Worm (Caenorhabditis elegans) whole organism, midembryonic: ENCODE measurements around the gene W09G12.7.

Experiments used
- T22C8.4 ChIP-seq: fragments of 200-800 bp; sonication (Bioruptor generic); IDR thresholded peaks from 2 replicates; pipeline ENCODE4 v1.3.6; 2022; ENCODE audit warnings: missing genetic modification characterization, missing compliant biosample characterization
- cog-1 ChIP-seq: sonication (generic microtip); optimal IDR thresholded peaks from 2 replicates; lab custom pipeline; 2016; ENCODE audit warnings: missing genetic modification characterization, missing compliant biosample characterization
- flt-1 ChIP-seq: fragments of 200-800 bp; sonication (Bioruptor generic); IDR thresholded peaks from 2 replicates; pipeline ENCODE4 v1.3.6; 2022; ENCODE audit warnings: missing genetic modification characterization, missing compliant biosample characterization
- med-1 ChIP-seq: sonication (generic microtip); optimal IDR thresholded peaks from 2 replicates; lab custom pipeline; 2017; ENCODE audit warnings: missing genetic modification characterization, mild to moderate bottlenecking, missing compliant biosample characterization, antibody characterized with exemption, missing genetic modification reagents; ENCODE audit not compliant: insufficient read depth
- ref-1 ChIP-seq: fragments of 200-800 bp; sonication (Bioruptor generic); conservative IDR thresholded peaks from 2 replicates; pipeline ENCODE4 v1.3.6; 2022; ENCODE audit warnings: missing genetic modification reagents, missing genetic modification characterization, missing compliant biosample characterization
- ztf-29 ChIP-seq: fragments of 200-800 bp; sonication (Bioruptor generic); IDR thresholded peaks from 2 replicates; pipeline ENCODE4 v1.3.6; 2022; ENCODE audit warnings: missing genetic modification reagents, missing genetic modification characterization, missing compliant biosample characterization

DNA sequence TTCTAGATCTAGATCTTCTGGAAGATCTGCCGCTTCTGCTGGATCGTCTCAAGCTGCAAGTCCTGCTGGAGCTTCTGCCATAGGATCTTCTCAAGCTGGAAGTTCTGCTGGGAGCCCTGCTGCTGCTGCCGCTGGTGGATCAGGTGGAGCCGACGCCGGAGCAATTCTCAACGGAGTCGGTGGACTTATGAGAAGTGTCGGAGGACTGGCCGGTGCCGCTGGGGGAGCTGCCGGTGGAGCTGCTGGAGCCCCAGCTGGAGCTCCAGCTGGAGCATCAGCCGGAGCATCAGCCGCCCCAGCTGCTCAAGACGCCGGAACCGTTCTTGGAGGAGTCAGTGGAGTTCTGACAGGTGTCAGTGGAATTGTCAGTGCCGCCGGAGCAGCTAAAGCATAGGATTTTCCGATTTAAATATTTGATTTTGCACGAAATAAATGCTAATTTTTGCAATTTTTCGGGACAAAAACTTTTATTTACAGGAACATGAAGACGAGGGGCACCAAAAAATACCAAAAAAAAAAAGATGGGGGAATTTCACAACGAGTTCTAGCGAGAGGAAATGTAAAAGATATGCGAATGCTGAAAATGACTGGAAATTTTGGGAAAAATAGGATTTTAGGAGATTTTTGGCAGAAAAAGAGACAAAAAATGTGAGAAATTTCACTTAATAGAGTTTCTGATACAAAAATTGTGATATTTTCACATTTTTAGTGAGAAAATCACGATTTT is 3.7 kb downstream of the W09G12.7 start:
- TF ChIP-seq med-1 (no peak), cog-1 (tag; lab: Kevin White, UChicago) (no peak), T22C8.4 (GFP tag; lab: Robert Waterston, UW) (no peak), flt-1 (GFP tag; lab: Robert Waterston, UW) (no peak), ref-1 (GFP tag; lab: Robert Waterston, UW) (no peak), ztf-29 (GFP tag; lab: Robert Waterston, UW) (no peak)
